Worm (Caenorhabditis elegans) whole organism, late embryonic: Measurements from ENCODE around the gene tsen-2.
A peak's percentile ranks its signal among the peaks of the same experiment; 100 is the strongest.

ENCODE experiments used
- C38D4.7 ChIP-seq: fragments of 200-800 bp; sonication (Bioruptor generic); optimal IDR thresholded peaks from 2 replicates; lab custom pipeline; 2018; ENCODE audit warnings: mild to moderate bottlenecking, missing genetic modification characterization, moderate library complexity, missing compliant biosample characterization
- F13H6.1 ChIP-seq: sonication (generic microtip); optimal IDR thresholded peaks from 2 replicates; lab custom pipeline; 2016; ENCODE audit warnings: missing genetic modification characterization, missing compliant biosample characterization
- K02D7.2 ChIP-seq: sonication (generic microtip); optimal IDR thresholded peaks from 2 replicates; lab custom pipeline; 2017; ENCODE audit warnings: mild to moderate bottlenecking, missing genetic modification characterization, missing compliant biosample characterization
- K09A11.1 ChIP-seq: sonication (generic microtip); optimal IDR thresholded peaks from 2 replicates; lab custom pipeline; 2017; ENCODE audit warnings: antibody characterized with exemption, mild to moderate bottlenecking, missing genetic modification characterization, missing compliant biosample characterization; ENCODE audit not compliant: insufficient read depth
- ama-1 ChIP-seq: fragments of 150-350 bp; optimal IDR thresholded peaks from 2 replicates; lab custom pipeline; 2014
- ceh-19 ChIP-seq: fragments of 200-800 bp; sonication (Bioruptor generic); optimal IDR thresholded peaks from 2 replicates; lab custom pipeline; 2018; ENCODE audit warnings: mild to moderate bottlenecking, missing genetic modification characterization, missing compliant biosample characterization
- ceh-2 ChIP-seq: sonication (generic microtip); optimal IDR thresholded peaks from 2 replicates; lab custom pipeline; 2016; ENCODE audit warnings: missing genotype, missing genetic modification characterization, missing compliant biosample characterization
- ceh-22 ChIP-seq: sonication (generic microtip); optimal IDR thresholded peaks from 2 replicates; lab custom pipeline; 2017; ENCODE audit warnings: missing biosample characterization, missing genetic modification characterization
- ceh-30 ChIP-seq: fragments of 150-350 bp; optimal IDR thresholded peaks from 2 replicates; lab custom pipeline; 2014; ENCODE audit warnings: missing biosample characterization, missing genetic modification characterization
- ceh-31 ChIP-seq: sonication (generic microtip); optimal IDR thresholded peaks from 2 replicates; lab custom pipeline; 2016; ENCODE audit warnings: missing genetic modification characterization, missing compliant biosample characterization
- ceh-34 ChIP-seq: sonication (generic microtip); optimal IDR thresholded peaks from 2 replicates; lab custom pipeline; 2016; ENCODE audit warnings: mild to moderate bottlenecking, missing genetic modification characterization, missing compliant biosample characterization
- ceh-45 ChIP-seq: fragments of 200-800 bp; sonication (Bioruptor generic); IDR thresholded peaks from 2 replicates; pipeline ENCODE4 v1.3.6; 2022; ENCODE audit warnings: missing genetic modification reagents, missing genetic modification characterization, missing compliant biosample characterization
- ceh-6 ChIP-seq: fragments of 200-800 bp; sonication (Bioruptor generic); optimal IDR thresholded peaks from 2 replicates; lab custom pipeline; 2018; ENCODE audit warnings: mild to moderate bottlenecking, missing genetic modification characterization, missing compliant biosample characterization
- ceh-9 ChIP-seq: sonication (generic microtip); optimal IDR thresholded peaks from 2 replicates; lab custom pipeline; 2016; ENCODE audit warnings: mild to moderate bottlenecking, missing genetic modification characterization, inconsistent platforms, missing compliant biosample characterization
- che-1 ChIP-seq: sonication (generic microtip); optimal IDR thresholded peaks from 2 replicates; lab custom pipeline; 2016; ENCODE audit warnings: mild to moderate bottlenecking, missing genetic modification characterization, missing compliant biosample characterization
- elt-2 ChIP-seq: sonication (generic microtip); optimal IDR thresholded peaks from 2 replicates; lab custom pipeline; 2016; ENCODE audit warnings: missing genetic modification reagents, missing genetic modification characterization, missing compliant biosample characterization
- hlh-13 ChIP-seq: fragments of 200-800 bp; sonication (Bioruptor generic); optimal IDR thresholded peaks from 2 replicates; lab custom pipeline; 2018; ENCODE audit warnings: mild to moderate bottlenecking, missing genetic modification characterization, missing compliant biosample characterization
- hlh-6 ChIP-seq: sonication (generic microtip); optimal IDR thresholded peaks from 2 replicates; lab custom pipeline; 2016; ENCODE audit warnings: missing genotype, missing genetic modification characterization, missing compliant biosample characterization
- hlh-8 ChIP-seq: sonication (generic microtip); optimal IDR thresholded peaks from 2 replicates; lab custom pipeline; 2016; ENCODE audit warnings: missing genotype, missing genetic modification characterization, missing compliant biosample characterization
- madf-2 ChIP-seq: sonication (generic microtip); optimal IDR thresholded peaks from 2 replicates; lab custom pipeline; 2017; ENCODE audit warnings: missing genetic modification characterization, missing compliant biosample characterization
- mec-3 ChIP-seq: sonication (generic microtip); optimal IDR thresholded peaks from 2 replicates; lab custom pipeline; 2016; ENCODE audit warnings: borderline replicate concordance, missing genetic modification characterization, missing compliant biosample characterization
- nfya-1 ChIP-seq: sonication (generic microtip); optimal IDR thresholded peaks from 2 replicates; lab custom pipeline; 2017; ENCODE audit warnings: missing genetic modification characterization, mild to moderate bottlenecking, missing compliant biosample characterization, antibody characterized with exemption, moderate library complexity
- nhr-11 ChIP-seq: fragments of 150-350 bp; optimal IDR thresholded peaks from 2 replicates; lab custom pipeline; 2014; ENCODE audit warnings: missing biosample characterization, missing genetic modification characterization
- pag-3 ChIP-seq: sonication (generic microtip); optimal IDR thresholded peaks from 2 replicates; lab custom pipeline; 2016; ENCODE audit warnings: missing compliant biosample characterization, missing genetic modification characterization, borderline replicate concordance
- pax-1 ChIP-seq: fragments of 150-350 bp; optimal IDR thresholded peaks from 2 replicates; lab custom pipeline; 2014; ENCODE audit warnings: missing biosample characterization, missing genetic modification characterization
- ref-2 ChIP-seq: sonication (generic microtip); optimal IDR thresholded peaks from 2 replicates; lab custom pipeline; 2016; ENCODE audit warnings: missing genetic modification characterization, missing compliant biosample characterization
- sdc-2 ChIP-seq: sonication (generic microtip); optimal IDR thresholded peaks from 2 replicates; lab custom pipeline; 2016; ENCODE audit warnings: missing genotype, missing genetic modification characterization, missing compliant biosample characterization
- syd-9 ChIP-seq: sonication (generic microtip); optimal IDR thresholded peaks from 2 replicates; lab custom pipeline; 2016; ENCODE audit warnings: mild to moderate bottlenecking, missing genetic modification characterization, moderate library complexity, missing compliant biosample characterization
- tbx-2 ChIP-seq: sonication (generic microtip); optimal IDR thresholded peaks from 2 replicates; lab custom pipeline; 2016; ENCODE audit warnings: missing genetic modification characterization, missing compliant biosample characterization
- tbx-7 ChIP-seq: sonication (generic microtip); optimal IDR thresholded peaks from 2 replicates; lab custom pipeline; 2016; ENCODE audit warnings: missing genotype, missing genetic modification characterization, missing compliant biosample characterization
- unc-55 ChIP-seq: sonication (generic microtip); optimal IDR thresholded peaks from 2 replicates; lab custom pipeline; 2017; ENCODE audit warnings: missing biosample characterization, missing genetic modification reagents, missing genetic modification characterization
- unc-86 ChIP-seq: sonication (generic microtip); optimal IDR thresholded peaks from 2 replicates; lab custom pipeline; 2016; ENCODE audit warnings: missing genetic modification characterization, missing compliant biosample characterization
- zip-5 ChIP-seq: sonication (generic microtip); optimal IDR thresholded peaks from 2 replicates; lab custom pipeline; 2016; ENCODE audit warnings: missing genetic modification characterization, missing compliant biosample characterization

tsen-2 gene

DNA sequence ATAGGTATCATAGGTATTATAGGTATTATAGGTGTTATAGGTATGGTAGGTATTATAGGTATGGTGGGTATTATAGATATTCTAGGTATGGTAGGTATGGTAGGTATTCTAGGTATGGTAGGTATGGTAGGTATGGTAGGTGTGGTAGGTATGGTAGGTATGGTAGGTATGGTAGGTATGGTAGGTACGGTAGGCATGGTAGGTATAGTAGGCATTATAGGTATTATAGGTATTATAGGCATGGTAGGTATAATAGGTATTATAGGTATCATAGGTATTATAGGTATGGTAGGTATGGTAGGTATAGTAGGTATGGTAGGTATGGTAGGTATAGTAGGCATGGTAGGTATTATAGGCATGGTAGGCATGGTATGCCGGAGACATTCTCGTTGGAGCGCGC lies 33.9 kb upstream of the tsen-2 start:
- TF ChIP-seq ceh-2 (tag; lab: Kevin White, UChicago) (no peak), K09A11.1 (tag; lab: Kevin White, UChicago) (no peak), madf-2 (tag; lab: Kevin White, UChicago) (no peak), zip-5 (tag; lab: Kevin White, UChicago) (no peak), C38D4.7 (no peak), che-1 (tag; lab: Kevin White, UChicago) (no peak), ceh-6 (GFP tag; lab: Kevin White, UChicago) (no peak), ref-2 (tag; lab: Kevin White, UChicago) (no peak), tbx-2 (no peak), K02D7.2 (tag; lab: Kevin White, UChicago) (no peak), pax-1 (no peak), nfya-1 (no peak), ceh-34 (tag; lab: Kevin White, UChicago) (no peak), unc-86 (tag; lab: Kevin White, UChicago) (no peak), syd-9 (tag; lab: Kevin White, UChicago) (no peak), ceh-9 (tag; lab: Kevin White, UChicago) (no peak), ceh-19 (GFP tag; lab: Kevin White, UChicago) (no peak), hlh-13 (no peak)

DNA sequence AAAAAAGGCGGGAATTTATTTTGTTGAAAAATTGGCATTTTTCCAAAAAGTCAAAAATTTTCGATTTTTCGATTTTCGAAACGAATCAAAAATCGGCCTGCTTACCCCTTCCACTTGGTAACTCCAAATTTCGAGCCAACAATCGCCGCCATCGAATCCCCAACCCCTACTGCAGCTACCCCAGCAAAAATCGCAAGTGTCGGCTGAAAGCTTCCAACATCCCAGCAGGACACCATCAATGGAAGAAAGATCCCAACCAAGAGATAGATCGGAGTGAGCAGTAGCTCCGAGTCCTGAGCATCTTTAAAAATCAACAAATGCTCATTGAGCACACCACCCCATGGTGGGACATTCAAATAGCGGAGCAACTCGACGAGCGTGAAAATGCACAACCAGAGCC lies 32.8 kb upstream of the tsen-2 start:
- TF ChIP-seq ceh-2 (tag; lab: Kevin White, UChicago) (no peak), ceh-22 (tag; lab: Kevin White, UChicago) (no peak), mec-3 (tag; lab: Kevin White, UChicago) (no peak), hlh-8 (no peak)

DNA sequence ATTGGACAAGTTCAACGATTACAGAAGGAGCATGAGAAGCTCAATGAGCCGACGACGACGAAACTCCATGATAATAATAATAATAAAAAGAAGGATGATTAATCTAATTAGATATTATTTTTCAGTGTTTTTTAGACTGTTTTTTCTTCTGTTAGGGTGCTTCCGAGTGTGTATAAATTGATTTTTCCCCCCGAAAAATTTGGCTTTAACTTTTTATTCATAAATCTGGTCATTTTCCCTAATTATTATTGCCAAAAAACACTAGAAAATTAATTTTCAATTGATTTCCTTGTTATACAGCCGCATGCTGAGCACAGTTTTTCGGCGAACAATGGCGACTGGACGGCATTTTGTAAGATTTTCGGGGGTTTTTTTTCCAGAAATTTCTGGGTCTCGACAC lies 25.5 kb upstream of the tsen-2 start, which contains the start of gene nft-1:
Gene nft-1 (plus strand): TSS at position 301 of the 400 bp plus-strand sequence.
- no peak for TF ChIP-seq ceh-45
- TF ChIP-seq tbx-7: no peak
- no peak for TF ChIP-seq nhr-11 (tag; lab: Kevin White, UChicago)
- no peak for TF ChIP-seq zip-5 (tag; lab: Kevin White, UChicago)
- no peak for TF ChIP-seq pag-3 (tag; lab: Kevin White, UChicago)
- no peak for TF ChIP-seq syd-9 (tag; lab: Kevin White, UChicago)
- TF ChIP-seq, all 69 proteins: peak for 0

DNA sequence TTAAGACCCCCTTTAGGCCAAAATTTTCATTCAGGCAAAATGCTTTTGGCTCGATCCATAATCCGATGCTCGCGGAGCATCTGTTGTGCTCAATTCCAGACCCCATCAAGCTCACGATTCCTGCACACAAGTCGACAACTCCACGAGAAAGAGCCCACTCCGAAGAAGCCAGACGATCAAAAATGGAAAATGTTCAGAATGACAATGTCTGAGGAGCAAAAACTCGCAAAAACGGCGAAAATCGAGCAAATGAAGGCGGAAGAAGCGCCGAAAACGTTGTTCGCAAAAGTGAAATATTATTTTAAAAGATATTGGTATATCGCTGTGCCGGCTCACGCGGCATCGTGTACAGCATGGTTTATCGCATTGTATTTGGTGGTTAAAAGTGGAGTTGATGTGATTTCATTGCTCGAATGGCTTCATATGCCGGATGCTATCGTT lies 23.6 kb upstream of the tsen-2 start, which contains the start of gene Y56A3A.22:
Gene Y56A3A.22 (plus strand): TSS at position 35 of the 441 bp plus-strand sequence.
- no peak for TF ChIP-seq syd-9 (tag; lab: Kevin White, UChicago)
- no peak for TF ChIP-seq ceh-31 (tag; lab: Kevin White, UChicago)
- peak; percentile 72 for TF ChIP-seq ama-1

DNA sequence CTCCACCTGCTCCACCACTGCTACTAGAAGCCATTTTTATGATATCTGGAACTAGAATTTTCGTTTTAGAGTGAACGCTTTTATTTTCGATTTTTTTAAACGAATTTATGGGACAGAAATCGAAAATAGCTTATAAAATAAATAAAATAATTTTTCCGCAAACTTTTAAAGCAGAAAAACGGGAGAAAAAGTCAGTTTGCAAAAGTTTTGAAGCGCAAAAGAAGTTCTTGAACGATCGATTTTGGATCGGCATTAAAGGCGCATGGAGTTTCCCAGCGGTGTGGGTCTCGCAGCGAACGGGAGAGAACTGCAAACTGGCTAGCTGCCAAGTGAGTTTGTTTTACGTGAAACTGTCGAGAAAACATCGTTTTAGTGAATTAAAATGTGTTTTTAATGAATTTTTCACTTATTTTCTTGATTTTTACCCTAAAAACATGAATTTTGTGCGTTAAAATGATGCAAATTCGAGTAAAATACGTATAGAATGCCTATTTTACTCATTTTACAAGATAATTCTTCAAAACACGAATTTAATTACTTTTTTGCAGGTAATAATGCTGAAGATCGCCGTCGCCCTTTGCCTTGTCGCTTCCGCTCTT lies 22.2 kb upstream of the tsen-2 start, which contains the start of the genes ccf-1 and trap-4:
Gene ccf-1 (minus strand): TSS at position 51 of the 599 bp plus-strand sequence.
Gene trap-4 (plus strand): TSS at position 549 of the 599 bp plus-strand sequence.
- TF ChIP-seq F13H6.1 (no peak), unc-55 (peak; percentile 12), ceh-30 (peak; percentile 24), hlh-6 (tag; lab: Kevin White, UChicago) (no peak), elt-2 (peak; percentile 12), sdc-2 (tag; lab: Kevin White, UChicago) (no peak), nfya-1 (peak; percentile 36)
